Fruit fly (Drosophila melanogaster): ENCODE results near the gene CG4829.

The CG4829 gene

DNA sequence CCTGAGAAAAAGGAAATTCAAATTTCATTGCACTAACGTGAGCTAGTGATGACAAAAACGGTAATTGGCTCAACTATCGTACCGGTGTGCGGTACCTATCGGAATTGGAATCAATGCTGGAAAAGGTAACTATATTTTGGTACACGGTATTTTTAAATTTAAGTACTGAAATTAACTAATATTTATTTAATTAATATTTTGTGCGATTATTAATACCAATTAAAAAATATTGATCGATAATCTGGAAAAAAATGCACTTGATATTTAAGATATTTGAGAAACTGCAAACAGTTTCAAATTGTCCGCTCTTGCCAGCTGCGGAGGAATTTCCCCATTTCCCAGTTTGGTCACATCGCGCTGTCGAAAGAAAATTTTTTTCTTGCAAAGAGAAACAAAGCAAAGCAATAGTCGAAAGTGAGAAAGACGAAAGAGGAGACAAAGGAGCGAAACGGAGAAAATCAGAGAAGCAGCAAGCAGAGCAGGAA, 24.0 kb upstream of the CG4829 start:
- TF ChIP-seq knrl (GFP tag; IDR thresholded peaks at IDR 0.05; ENCODE audit: partially characterized antibody) (peak; percentile 65; the same call in 2 of the 3 replicates), CG9609 (GFP tag; optimal IDR thresholded peaks at IDR 0.05) (no peak), CG15514 (GFP tag; optimal IDR thresholded peaks at IDR 0.05) (peak; percentile 81), pros (GFP tag; optimal IDR thresholded peaks at IDR 0.05) (no peak), HLHmδ (GFP tag; optimal IDR thresholded peaks at IDR 0.05) (no peak), Blimp-1 (GFP tag; optimal IDR thresholded peaks at IDR 0.05) (no peak), cato (GFP tag; optimal IDR thresholded peaks at IDR 0.05; ENCODE audit: borderline replicate concordance) (no peak), Sin3A (optimal IDR thresholded peaks at IDR 0.05) (peak; percentile 55), CG2129 (GFP tag; IDR thresholded peaks at IDR 0.05; ENCODE audit: partially characterized antibody) (peak; percentile 44; the same call in 1 of the 2 replicates), NFAT (GFP tag; IDR thresholded peaks at IDR 0.05) (0 out of 2 replicates have a peak, but pooled peaks have one; percentile 31), CG9932 (GFP tag; IDR thresholded peaks at IDR 0.05) (peak; percentile 62), unc-4 (GFP tag; IDR thresholded peaks at IDR 0.05; ENCODE audit: partially characterized antibody) (peak; percentile 51; the same call in 1 of the 2 replicates), Dek (tag; optimal IDR thresholded peaks at IDR 0.05) (no peak), vnd (GFP tag; IDR thresholded peaks at IDR 0.05; ENCODE audit: partially characterized antibody) (no peak), Myb (GFP tag; optimal IDR thresholded peaks at IDR 0.05) (no peak), CG5245 (GFP tag; optimal IDR thresholded peaks at IDR 0.05) (no peak), CG7963 (GFP tag; IDR thresholded peaks at IDR 0.05; ENCODE audit: partially characterized antibody) (0 out of 3 replicates have a peak, but pooled peaks have one; percentile 31), row (GFP tag; IDR thresholded peaks at IDR 0.05) (peak; percentile 36; the same call in 2 of the 3 replicates), trem (tag; optimal IDR thresholded peaks at IDR 0.05) (peak; percentile 40), hbn (GFP tag; IDR thresholded peaks at IDR 0.05; ENCODE audit: partially characterized antibody) (peak; percentile 29; the same call in 1 of the 2 replicates), zfh1 (GFP tag; IDR thresholded peaks at IDR 0.05) (0 out of 3 replicates have a peak, but pooled peaks have one; percentile 31), Gug (GFP tag; IDR thresholded peaks at IDR 0.05) (0 out of 4 replicates have a peak, but pooled peaks have one; percentile 29), CG8924 (tag; optimal IDR thresholded peaks at IDR 0.05) (no peak), CG10543 (GFP tag; optimal IDR thresholded peaks at IDR 0.05) (no peak), gem (tag; optimal IDR thresholded peaks at IDR 0.05) (peak; percentile 8), CG3995 (GFP tag; optimal IDR thresholded peaks at IDR 0.05) (no peak), Dll (GFP tag; IDR thresholded peaks at IDR 0.05; ENCODE audit: partially characterized antibody) (peak; percentile 67; the same call in 2 of the 4 replicates), CG15479 (GFP tag; optimal IDR thresholded peaks at IDR 0.05) (peak; percentile 60), Bgb (GFP tag; IDR thresholded peaks at IDR 0.05; ENCODE audit: partially characterized antibody) (peak; percentile 57), MESR4 (GFP tag; optimal IDR thresholded peaks at IDR 0.05) (peak; percentile 77), sug (tag; optimal IDR thresholded peaks at IDR 0.05) (peak; percentile 2), CG12391 (tag; optimal IDR thresholded peaks at IDR 0.05) (peak; percentile 32), CG9727 (GFP tag; optimal IDR thresholded peaks at IDR 0.05) (peak; percentile 28), CG2678 (tag; optimal IDR thresholded peaks at IDR 0.05) (no peak), grn (GFP tag; optimal IDR thresholded peaks at IDR 0.05) (no peak), Lim3 (GFP tag; IDR thresholded peaks at IDR 0.05) (no peak), Dp (GFP tag; optimal IDR thresholded peaks at IDR 0.05) (peak; percentile 78), sob (GFP tag; IDR thresholded peaks at IDR 0.05) (0 out of 2 replicates have a peak, but pooled peaks have one; percentile 26), CG13775 (GFP tag; optimal IDR thresholded peaks at IDR 0.05) (peak; percentile 2), CG42726 (GFP tag; IDR thresholded peaks at IDR 0.05; ENCODE audit: partially characterized antibody) (peak; percentile 51; the same call in 1 of the 2 replicates), CG15601 (tag; optimal IDR thresholded peaks at IDR 0.05) (peak; percentile 1), phol (tag; optimal IDR thresholded peaks at IDR 0.05) (peak; percentile 1), Dref (GFP tag; IDR thresholded peaks at IDR 0.05) (peak; percentile 35; the same call in 1 of the 2 replicates), HLH4C (GFP tag; IDR thresholded peaks at IDR 0.05; ENCODE audit: partially characterized antibody) (0 out of 3 replicates have a peak, but pooled peaks have one; percentile 51), cas (GFP tag; IDR thresholded peaks at IDR 0.05) (no peak), inv (GFP tag; IDR thresholded peaks at IDR 0.05; ENCODE audit: partially characterized antibody) (peak; percentile 51; the same call in 1 of the 2 replicates), CG14710 (tag; optimal IDR thresholded peaks at IDR 0.05) (peak; percentile 25)

Data from whole organism, embryonic.